Worm (Caenorhabditis elegans) whole organism, early embryonic: ENCODE data around the gene F53A9.9.
A peak's percentile ranks its signal among the peaks of the same experiment; 100 is the strongest.
"Not testable (repeated sequence)": the region's sequence is repeated elsewhere in the genome, so short reads cannot be mapped to it uniquely, and the experiment has no call there.

Source experiments
- B0310.2 ChIP-seq: sonication (generic microtip); optimal IDR thresholded peaks from 2 replicates; lab custom pipeline; 2016; ENCODE audit warnings: mild to moderate bottlenecking, missing genetic modification characterization, missing compliant biosample characterization
- F13C5.2 ChIP-seq: sonication (generic microtip); optimal IDR thresholded peaks from 2 replicates; lab custom pipeline; 2017; ENCODE audit warnings: mild to moderate bottlenecking, missing genetic modification characterization, inconsistent platforms, missing compliant biosample characterization
- aly-1 ChIP-seq: sonication (generic microtip); optimal IDR thresholded peaks from 2 replicates; lab custom pipeline; 2016; ENCODE audit warnings: missing genetic modification characterization, missing compliant biosample characterization
- ama-1 ChIP-seq: fragments of 150-350 bp; optimal IDR thresholded peaks from 2 replicates; lab custom pipeline; 2014
- ceh-13 ChIP-seq: fragments of 200-800 bp; sonication (Bioruptor generic); optimal IDR thresholded peaks from 2 replicates; lab custom pipeline; 2018; ENCODE audit warnings: mild to moderate bottlenecking, missing genetic modification characterization, missing compliant biosample characterization
- ceh-36 ChIP-seq: sonication (generic microtip); optimal IDR thresholded peaks from 2 replicates; lab custom pipeline; 2016; ENCODE audit warnings: missing genetic modification characterization, inconsistent platforms, missing compliant biosample characterization
- ets-7 ChIP-seq: sonication (generic microtip); optimal IDR thresholded peaks from 2 replicates; lab custom pipeline; 2016; ENCODE audit warnings: missing genotype, missing genetic modification characterization, missing compliant biosample characterization
- flt-1 ChIP-seq: fragments of 200-800 bp; sonication (Bioruptor generic); IDR thresholded peaks from 2 replicates; pipeline ENCODE4 v1.3.6; 2022; ENCODE audit warnings: missing genetic modification characterization, missing compliant biosample characterization
- hmbx-1 ChIP-seq: sonication (generic microtip); optimal IDR thresholded peaks from 2 replicates; lab custom pipeline; 2016; ENCODE audit warnings: mild to moderate bottlenecking, missing genetic modification characterization, missing compliant biosample characterization
- hmg-4 ChIP-seq: fragments of 200-800 bp; sonication (Bioruptor generic); optimal IDR thresholded peaks from 2 replicates; lab custom pipeline; 2018; ENCODE audit warnings: mild to moderate bottlenecking, missing genetic modification characterization, missing compliant biosample characterization
- hnd-1 ChIP-seq: sonication (generic microtip); optimal IDR thresholded peaks from 2 replicates; lab custom pipeline; 2016; ENCODE audit warnings: missing genetic modification characterization, missing compliant biosample characterization
- pes-1 ChIP-seq: fragments of 200-800 bp; sonication (Bioruptor generic); IDR thresholded peaks from 2 replicates; pipeline ENCODE4 v1.3.6; 2022; ENCODE audit warnings: missing genetic modification reagents, missing genetic modification characterization, missing compliant biosample characterization
- scrt-1 ChIP-seq: fragments of 200-800 bp; sonication (Bioruptor generic); IDR thresholded peaks from 2 replicates; pipeline ENCODE4 v1.3.6; 2022; ENCODE audit warnings: missing genetic modification characterization, missing compliant biosample characterization
- sea-1 ChIP-seq: fragments of 200-800 bp; sonication (Bioruptor generic); conservative IDR thresholded peaks from 2 replicates; pipeline ENCODE4 v1.3.6; 2022; ENCODE audit warnings: missing genetic modification characterization, missing compliant biosample characterization
- tbx-11 ChIP-seq: fragments of 200-800 bp; sonication (Bioruptor generic); IDR thresholded peaks from 2 replicates; pipeline ENCODE4 v1.3.6; 2022; ENCODE audit warnings: missing genetic modification characterization, missing compliant biosample characterization
- tbx-37 ChIP-seq: fragments of 200-800 bp; sonication (Bioruptor generic); conservative IDR thresholded peaks from 2 replicates; pipeline ENCODE4 v1.3.6; 2022; ENCODE audit warnings: missing genetic modification reagents, missing genetic modification characterization, missing compliant biosample characterization
- tra-4 ChIP-seq: sonication (generic microtip); optimal IDR thresholded peaks from 2 replicates; lab custom pipeline; 2017; ENCODE audit warnings: missing genetic modification characterization, missing compliant biosample characterization

F53A9.9 gene

DNA sequence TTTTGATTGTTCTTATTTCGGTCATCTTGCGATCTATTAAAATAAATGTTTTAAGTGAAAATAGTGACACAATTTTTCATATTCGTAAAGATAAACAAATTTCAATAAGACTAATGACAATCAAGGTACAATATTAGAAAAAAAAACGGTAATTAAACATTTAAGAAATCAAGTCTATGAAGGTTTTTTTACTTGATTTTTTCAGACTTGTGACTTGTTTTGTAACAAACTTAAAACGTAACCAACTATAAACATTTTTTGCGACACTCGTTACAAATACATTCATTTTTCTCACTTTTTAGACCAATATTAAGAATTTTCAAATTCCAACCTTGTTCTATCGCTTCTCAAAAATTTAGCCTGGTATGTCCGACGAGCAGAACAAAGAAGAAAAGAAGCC is 18.8 kb upstream of the F53A9.9 start, which contains the start of gene M02D8.2:
TSS of gene M02D8.2 (plus strand) at position 301 of the 400 bp plus-strand sequence.
- TF ChIP-seq F13C5.2 (tag; lab: Kevin White, UChicago) (no peak), tbx-11 (no peak), sea-1 (GFP tag; lab: Robert Waterston, UW) (no peak), ama-1 (no peak), pes-1 (GFP tag; lab: Robert Waterston, UW) (no peak), B0310.2 (no peak), ceh-13 (GFP tag; lab: Kevin White, UChicago) (no peak), hmg-4 (no peak), tbx-37 (GFP tag; lab: Robert Waterston, UW) (no peak), tra-4 (tag; lab: Kevin White, UChicago) (no peak), aly-1 (no peak), flt-1 (no peak), scrt-1 (GFP tag; lab: Robert Waterston, UW) (no peak), ets-7 (tag; lab: Kevin White, UChicago) (no peak)

DNA sequence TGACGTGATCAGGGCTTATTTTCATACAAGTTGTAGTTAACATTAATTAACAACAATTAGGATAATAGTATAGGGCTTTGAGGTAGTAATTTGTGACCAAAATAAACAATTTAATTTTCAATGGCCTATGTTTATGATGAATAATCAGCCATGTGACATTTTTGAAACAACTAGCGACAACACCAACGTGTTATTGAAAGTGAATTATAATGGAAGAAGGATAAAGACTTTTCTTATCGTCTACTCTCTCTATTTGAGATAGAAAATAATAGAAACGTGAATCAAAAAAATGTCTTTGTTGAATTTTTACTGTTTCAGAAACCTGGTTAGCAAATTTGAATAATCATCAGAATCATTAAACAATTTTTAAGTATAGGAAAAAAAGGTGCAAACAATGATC is 17.2 kb upstream of the F53A9.9 start:
- TF ChIP-seq scrt-1 (GFP tag; lab: Robert Waterston, UW) (no peak), tbx-11 (no peak), ceh-36 (no peak), flt-1 (no peak), ceh-13 (GFP tag; lab: Kevin White, UChicago) (no peak), ama-1 (no peak), tra-4 (tag; lab: Kevin White, UChicago) (no peak), hnd-1 (tag; lab: Kevin White, UChicago) (no peak), ets-7 (tag; lab: Kevin White, UChicago) (no peak), aly-1 (no peak), F13C5.2 (tag; lab: Kevin White, UChicago) (no peak), hmg-4 (no peak), pes-1 (GFP tag; lab: Robert Waterston, UW) (no peak), tbx-37 (GFP tag; lab: Robert Waterston, UW) (no peak), B0310.2 (no peak), sea-1 (GFP tag; lab: Robert Waterston, UW) (no peak), hmbx-1 (tag; lab: Kevin White, UChicago) (no peak)

DNA sequence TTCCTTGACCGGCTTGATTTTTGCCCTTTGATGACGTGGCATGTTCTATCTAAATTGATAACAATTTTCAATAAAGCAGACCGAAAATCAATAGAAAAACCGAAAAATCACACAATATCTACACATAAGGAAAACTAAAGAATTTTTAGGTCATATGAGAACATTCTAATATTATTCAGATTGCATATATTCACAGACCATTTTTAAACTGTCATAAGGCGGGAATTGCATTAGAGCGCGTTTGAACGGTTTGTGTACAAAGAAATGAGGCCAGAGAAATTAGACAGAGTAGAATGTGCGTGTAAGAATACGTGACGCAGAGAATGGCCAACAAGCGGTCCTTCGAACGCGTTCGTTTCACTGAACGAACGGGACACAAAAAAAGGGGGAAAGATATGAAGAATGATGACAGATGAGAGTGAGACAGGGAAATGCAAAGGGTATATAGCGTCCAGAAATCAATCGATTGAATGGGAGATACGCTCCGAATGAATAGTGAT is 16.5 kb upstream of the F53A9.9 start, which contains the start of gene M02D8.3:
TSS of gene M02D8.3 (minus strand) at position 51 of the 500 bp plus-strand sequence.
- TF ChIP-seq ama-1: no peak
- peak; percentile 35 for TF ChIP-seq F13C5.2 (tag; lab: Kevin White, UChicago)

DNA sequence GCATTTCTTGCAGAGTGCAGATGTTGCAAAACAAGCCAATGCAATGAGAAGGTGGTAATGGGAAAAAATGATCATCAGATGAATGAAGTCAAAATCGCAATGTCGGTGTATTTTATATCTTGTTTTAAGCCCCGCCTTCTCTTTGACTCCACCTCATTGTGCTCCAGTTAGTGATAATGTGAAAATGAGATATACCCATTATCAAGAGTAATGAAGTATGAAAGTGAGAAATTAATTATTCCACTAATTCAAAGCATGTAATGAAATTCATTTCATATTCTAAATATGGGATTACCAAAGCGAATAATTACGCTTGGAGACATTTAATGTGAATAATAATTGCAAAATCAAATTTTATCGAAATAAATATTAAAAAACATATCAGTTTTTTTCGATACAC is 11.3 kb upstream of the F53A9.9 start, which contains the start of gene M02D8.6:
TSS of gene M02D8.6 (minus strand) at position 101 of the 400 bp plus-strand sequence.
- TF ChIP-seq ceh-13 (GFP tag; lab: Kevin White, UChicago); ama-1; tbx-11: not testable (repeated sequence)

DNA sequence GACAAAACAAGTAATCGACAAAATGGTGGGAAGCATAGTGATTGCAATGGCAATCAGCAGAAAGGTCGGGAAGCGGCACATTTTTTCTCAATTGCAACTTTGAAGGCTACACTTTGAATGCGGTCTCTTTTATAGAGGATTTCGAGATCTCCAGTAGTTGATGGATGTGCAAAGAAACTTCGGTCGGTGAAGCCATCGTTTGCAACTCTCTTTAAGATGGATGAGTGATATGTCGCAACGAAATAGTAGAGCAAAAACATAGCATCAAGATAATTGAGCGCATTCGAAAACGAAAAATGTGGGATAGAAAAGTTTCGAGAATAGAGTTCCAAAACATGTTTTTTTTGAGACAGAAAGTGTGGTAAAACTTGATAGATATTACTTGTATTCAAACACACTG is 6.7 kb upstream of the F53A9.9 start, which contains the start of gene EGAP4.1:
TSS of gene EGAP4.1 (minus strand) at position 101 of the 400 bp plus-strand sequence.
- TF ChIP-seq sea-1 (GFP tag; lab: Robert Waterston, UW): no peak
- no peak for TF ChIP-seq tbx-11
- no peak for TF ChIP-seq scrt-1 (GFP tag; lab: Robert Waterston, UW)
- TF ChIP-seq flt-1: no peak
- no peak for TF ChIP-seq ceh-36
- TF ChIP-seq ets-7 (tag; lab: Kevin White, UChicago): no peak
- no peak for TF ChIP-seq F13C5.2 (tag; lab: Kevin White, UChicago)
- TF ChIP-seq aly-1: no peak

DNA sequence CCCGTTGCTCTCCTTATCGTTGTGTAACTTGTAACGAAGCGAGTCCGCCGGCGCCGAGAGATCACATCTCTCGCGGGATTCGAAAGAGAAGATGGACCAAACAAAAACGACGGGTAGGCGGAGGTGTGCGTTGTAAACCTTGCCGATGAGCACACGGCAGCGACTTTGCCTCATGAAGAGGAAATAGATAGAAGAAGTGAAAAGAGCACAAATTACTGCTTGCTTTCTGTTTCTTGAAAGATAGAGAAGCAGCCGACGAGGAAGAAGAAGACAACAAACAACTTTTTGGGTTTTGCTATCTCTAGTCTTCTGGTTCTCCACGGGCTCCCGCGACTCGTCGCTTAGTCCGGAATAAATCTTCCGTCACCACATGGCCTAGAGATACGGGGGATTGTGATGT is 3.3 kb upstream of the F53A9.9 start:
- TF ChIP-seq hmg-4: no peak
- TF ChIP-seq F13C5.2 (tag; lab: Kevin White, UChicago): no peak
- no peak for TF ChIP-seq tbx-11
- no peak for TF ChIP-seq tra-4 (tag; lab: Kevin White, UChicago)
- no peak for TF ChIP-seq sea-1 (GFP tag; lab: Robert Waterston, UW)
- no peak for TF ChIP-seq pes-1 (GFP tag; lab: Robert Waterston, UW)
- TF ChIP-seq ama-1: no peak
- TF ChIP-seq flt-1: no peak
- TF ChIP-seq hnd-1 (tag; lab: Kevin White, UChicago): no peak
- no peak for TF ChIP-seq aly-1
- no peak for TF ChIP-seq ceh-13 (GFP tag; lab: Kevin White, UChicago)
- no peak for TF ChIP-seq scrt-1 (GFP tag; lab: Robert Waterston, UW)
- no peak for TF ChIP-seq B0310.2
- no peak for TF ChIP-seq hmbx-1 (tag; lab: Kevin White, UChicago)
- no peak for TF ChIP-seq ceh-36

DNA sequence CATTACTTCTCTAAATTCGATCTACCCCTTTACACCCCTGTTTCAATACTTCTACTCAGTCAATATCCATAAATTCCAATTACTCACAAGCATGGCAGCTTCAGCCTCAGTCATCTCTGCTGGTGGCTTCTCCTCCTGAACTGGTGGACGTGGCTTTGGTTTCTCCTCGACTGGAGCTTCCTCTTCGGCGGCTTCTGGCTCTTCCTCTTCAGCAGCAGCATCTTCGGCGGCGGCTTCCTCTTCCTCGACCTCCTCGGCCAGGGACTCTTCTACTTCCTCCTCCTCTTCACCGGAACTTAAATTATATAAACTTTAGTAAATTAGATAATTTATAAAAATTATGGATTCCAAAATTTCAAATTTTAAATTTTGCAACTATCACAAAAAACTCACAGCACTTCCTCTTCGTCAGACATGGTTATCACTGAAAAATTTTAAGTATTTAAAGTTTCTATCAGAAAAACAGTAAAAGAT is 2.6 kb upstream of the F53A9.9 start, which contains the start of gene tnt-2:
TSS of gene tnt-2 (minus strand) at position 424 of the 474 bp plus-strand sequence.
- no peak for TF ChIP-seq scrt-1 (GFP tag; lab: Robert Waterston, UW)
- no peak for TF ChIP-seq hmbx-1 (tag; lab: Kevin White, UChicago)
- no peak for TF ChIP-seq aly-1
- TF ChIP-seq ceh-13 (GFP tag; lab: Kevin White, UChicago): no peak
- TF ChIP-seq hnd-1 (tag; lab: Kevin White, UChicago): no peak

DNA sequence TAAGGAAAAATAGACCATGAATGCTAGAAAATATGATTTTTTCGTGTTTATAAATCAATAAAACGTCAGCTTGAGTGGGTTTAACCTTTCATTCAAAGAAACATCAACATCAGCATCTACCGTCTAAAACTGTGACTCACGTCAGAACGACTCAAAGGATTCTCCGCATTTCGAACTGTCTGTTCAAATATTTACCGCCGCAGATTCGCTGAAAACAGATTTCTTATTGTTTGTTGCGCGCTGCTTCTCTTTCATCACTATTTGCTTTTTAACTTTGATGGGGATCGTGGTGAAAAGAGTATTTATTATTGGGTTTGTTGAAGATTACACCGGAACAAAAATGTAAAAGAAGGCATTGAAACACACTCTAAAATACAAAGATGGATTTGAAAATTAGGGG is 715 bp upstream of the F53A9.9 start:
- TF ChIP-seq hmbx-1 (tag; lab: Kevin White, UChicago): no peak

DNA sequence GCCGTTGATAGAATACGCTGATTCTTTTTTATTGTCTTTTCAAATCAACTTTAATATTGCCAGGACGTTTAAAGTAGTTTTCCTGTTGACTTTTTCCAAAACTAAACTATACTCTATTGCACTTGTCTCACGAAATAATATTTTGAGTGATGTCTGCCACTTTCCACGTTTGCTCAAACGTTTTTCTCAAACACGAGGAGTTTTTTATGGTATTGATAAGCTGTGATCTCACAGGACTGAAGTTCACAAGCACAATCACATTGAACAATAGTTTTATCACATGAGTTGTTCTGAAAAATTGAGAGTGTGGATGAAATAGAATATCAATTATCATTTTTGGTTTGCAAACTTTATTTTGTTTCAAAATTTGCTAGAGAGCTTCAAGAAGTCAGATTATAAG is 670 bp downstream of the F53A9.9 start:
- no peak for TF ChIP-seq flt-1
- no peak for TF ChIP-seq hmg-4
- TF ChIP-seq B0310.2: no peak
